Worm (Caenorhabditis elegans): ENCODE data around the gene ocr-3.

ce11 chrX:15166122-15166521 is 2.4 kb upstream of the ocr-3 start, which contains the start of gene T10B10.8:
- TF ChIP-seq lim-6 (tag; optimal IDR thresholded peaks at IDR 0.05) (no peak), eyg-1 (tag; optimal IDR thresholded peaks at IDR 0.05) (no peak), nfya-1 (tag; optimal IDR thresholded peaks at IDR 0.05) (no peak), T23F11.4 (GFP tag; optimal IDR thresholded peaks at IDR 0.05) (no peak), tbx-7 (tag; optimal IDR thresholded peaks at IDR 0.05) (no peak), fkh-6 (tag; optimal IDR thresholded peaks at IDR 0.05) (no peak), nhr-11 (tag; optimal IDR thresholded peaks at IDR 0.05) (no peak), pha-4 (tag; optimal IDR thresholded peaks at IDR 0.05) (no peak), dve-1 (tag; optimal IDR thresholded peaks at IDR 0.05) (no peak), ceh-6 (GFP tag; optimal IDR thresholded peaks at IDR 0.05) (no peak), unc-86 (tag; optimal IDR thresholded peaks at IDR 0.05) (no peak)
